Fruit fly (Drosophila melanogaster) whole organism: Measurements from ENCODE around the gene Ace.

Experiments used
- Dll ChIP-seq: fragments of >200 bp; optimal IDR thresholded peaks from 2 replicates; lab custom pipeline; 2017
- EcR ChIP-seq, 2 experiments: fragments of >200 bp; optimal IDR thresholded peaks; 2 replicates each; lab custom pipeline; 2017; ENCODE audit warnings: missing biosample characterization in 2 of 2, missing genetic modification characterization in 2 of 2, missing genetic modification reagents in 2 of 2
- pan ChIP-seq: fragments of >200 bp; optimal IDR thresholded peaks from 2 replicates; lab custom pipeline; 2017
- psq ChIP-seq: fragments of >200 bp; optimal IDR thresholded peaks from 2 replicates; lab custom pipeline; 2017

dm6 chr3R:13294461-13294860 is 35.1 kb upstream of the Ace start, which contains the start of gene CG8773:
- TF ChIP-seq pan = no peak
- no peak for TF ChIP-seq EcR (GFP tag; optimal IDR thresholded peaks at IDR 0.05; lab: Kevin White, UChicago)
- TF ChIP-seq Dll (lab: Kevin White, UChicago) = no peak
- no peak for TF ChIP-seq psq
